Worm (Caenorhabditis elegans): ENCODE results near the gene cal-7.

DNA sequence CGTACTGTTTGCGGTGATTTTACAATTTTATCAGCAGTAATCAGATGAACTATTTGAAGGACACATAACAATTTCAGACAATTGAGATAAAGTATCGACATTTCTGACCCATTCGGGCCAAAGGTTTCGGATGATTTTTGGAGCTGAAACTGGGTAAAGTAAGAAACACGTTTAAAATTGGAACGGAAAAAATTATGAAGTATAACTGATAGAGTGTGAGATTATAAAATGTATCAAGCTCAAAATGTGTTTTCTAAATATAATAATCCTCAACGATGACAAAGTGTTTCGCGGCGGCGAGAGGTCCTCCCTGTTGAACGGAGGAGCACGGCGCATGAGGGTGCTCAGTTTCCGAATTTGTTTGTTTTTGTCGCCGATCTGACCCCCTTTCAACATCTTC, 48.3 kb upstream of the cal-7 start, which contains the start of gene ZK287.4:
- TF ChIP-seq nhr-27 (tag; optimal IDR thresholded peaks at IDR 0.05) (no peak), nhr-179 (tag; optimal IDR thresholded peaks at IDR 0.05) (no peak), Y67H2A.10 (GFP tag; conservative IDR thresholded peaks at IDR 0.05) (no peak), unc-62 (GFP tag; optimal IDR thresholded peaks at IDR 0.05) (no peak), unc-130 (GFP tag; optimal IDR thresholded peaks at IDR 0.05) (no peak), sptf-2 (GFP tag; optimal IDR thresholded peaks at IDR 0.05) (no peak)
